Fruit fly (Drosophila melanogaster) S2 (cell line): ENCODE measurements around the gene UBL3.

ENCODE experiments used
- CG8478 ChIP-seq: fragments of >200 bp; optimal IDR thresholded peaks from 2 replicates; lab custom pipeline; 2018
- CTCF ChIP-seq, 2 experiments: fragments of >200 bp; optimal IDR thresholded peaks; 2 replicates each; lab custom pipeline; 2018

Gene UBL3

DNA sequence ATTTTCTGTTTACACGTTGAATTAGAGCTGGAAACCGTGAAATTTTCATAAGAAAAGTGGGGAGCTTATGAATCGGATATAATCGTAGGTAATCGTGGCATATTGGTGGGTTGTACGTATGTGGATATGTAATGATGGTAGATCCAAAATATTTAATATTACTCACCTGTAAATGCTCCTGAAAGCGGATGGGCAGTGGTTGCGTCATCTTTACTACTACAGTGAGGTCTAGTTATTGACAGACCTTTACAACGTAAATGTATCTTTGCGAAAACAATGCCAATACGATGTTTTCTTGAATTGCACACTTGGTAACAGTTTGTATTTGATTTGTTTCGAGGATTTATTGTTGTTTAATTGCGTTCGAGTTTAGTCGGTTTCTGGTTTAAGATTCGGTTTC, 19.0 kb downstream of the UBL3 start:
- TF ChIP-seq CG8478 (lab: Kevin White, UChicago) (no peak), CTCF (optimal IDR thresholded peaks at IDR 0.05; lab: Kevin White, UChicago) (no peak)

DNA sequence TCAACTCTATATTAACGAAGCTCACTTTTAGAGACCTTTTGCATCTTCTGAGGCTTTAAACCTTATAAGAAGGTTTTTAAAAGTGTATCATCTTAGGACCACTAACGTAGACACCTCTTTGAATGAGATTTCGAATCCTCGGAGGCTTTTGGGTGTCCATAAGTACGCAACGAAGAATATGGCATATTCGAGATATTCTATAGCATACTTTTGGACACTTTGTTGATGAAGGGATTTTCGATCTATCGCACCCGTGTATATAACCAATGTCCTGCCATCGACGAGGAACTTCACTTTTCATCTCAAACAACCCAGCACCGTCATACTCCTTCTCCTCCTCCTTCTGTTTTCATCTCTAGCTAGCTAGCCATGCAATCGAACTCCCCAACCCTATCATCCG, 30.6 kb downstream of the UBL3 start:
- no peak for TF ChIP-seq CG8478 (lab: Kevin White, UChicago)
- TF ChIP-seq CTCF (optimal IDR thresholded peaks at IDR 0.05; lab: Kevin White, UChicago): no peak

DNA sequence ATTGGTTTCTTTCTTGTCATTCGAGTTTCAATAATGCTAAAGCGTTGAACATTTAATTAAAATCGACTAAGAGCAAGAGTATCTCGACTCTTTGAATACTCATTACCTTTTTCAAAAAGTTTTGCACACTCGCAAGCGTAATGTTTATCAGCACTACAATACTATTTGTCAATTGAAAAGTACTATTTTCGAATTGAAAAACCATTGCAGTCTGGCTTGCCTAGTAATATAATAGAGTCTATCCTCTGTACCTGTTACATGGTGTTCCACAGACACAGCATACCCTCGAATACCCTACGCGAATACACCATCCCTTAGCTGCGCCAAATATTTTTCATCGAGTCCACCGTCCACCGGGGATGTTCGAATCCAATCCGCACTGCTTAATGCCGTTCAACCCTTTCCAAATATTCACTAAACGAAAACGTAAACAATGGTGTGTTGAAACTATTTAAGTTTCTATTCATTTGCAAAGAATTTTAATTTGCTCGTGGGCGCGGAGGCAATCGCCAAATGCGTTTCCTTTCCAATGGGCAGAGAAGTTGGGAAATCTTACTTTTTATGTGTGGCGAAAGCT, 34.3 kb downstream of the UBL3 start:
- TF ChIP-seq CTCF (optimal IDR thresholded peaks at IDR 0.05; lab: Kevin White, UChicago) (no peak), CG8478 (lab: Kevin White, UChicago) (no peak)

DNA sequence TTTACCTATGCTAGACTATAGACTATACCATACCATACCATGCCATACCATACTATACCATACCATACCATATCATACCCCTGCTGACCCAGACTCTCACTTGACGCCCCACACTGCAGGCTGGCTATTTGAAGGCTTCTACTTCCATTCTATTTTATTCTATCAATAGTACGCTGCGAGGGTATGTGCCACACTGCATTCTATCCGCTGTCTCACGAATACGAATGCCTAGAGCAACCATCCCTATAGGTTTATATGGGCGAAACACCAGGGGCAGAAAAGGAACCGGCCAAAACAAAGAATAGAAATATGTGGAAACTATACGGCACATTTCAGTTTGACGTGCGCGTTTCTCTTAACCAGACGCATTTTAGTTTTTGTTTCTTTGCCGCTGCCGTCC, 35.2 kb downstream of the UBL3 start:
- TF ChIP-seq CTCF (optimal IDR thresholded peaks at IDR 0.05; lab: Kevin White, UChicago): no peak
- no peak for TF ChIP-seq CG8478 (lab: Kevin White, UChicago)

DNA sequence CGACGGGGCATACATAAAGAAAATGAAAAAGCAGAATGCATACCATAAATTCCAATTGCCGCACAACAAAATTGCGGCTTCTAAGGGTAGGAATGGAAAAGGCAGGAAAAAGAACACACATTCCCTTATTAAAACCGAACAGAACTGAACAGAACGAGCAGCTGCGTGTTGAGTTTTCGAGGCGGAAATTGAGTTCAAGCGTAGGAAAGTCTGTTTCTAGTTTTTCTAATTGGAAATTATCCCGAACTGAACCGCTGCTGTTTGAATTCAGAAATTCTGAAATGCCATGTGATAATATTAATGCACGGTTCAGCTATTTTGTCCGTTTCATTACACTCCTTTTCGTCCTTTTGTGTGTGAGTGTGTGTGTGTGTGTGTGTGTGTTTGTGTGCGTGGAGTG, 36.1 kb downstream of the UBL3 start:
- no peak for TF ChIP-seq CTCF (optimal IDR thresholded peaks at IDR 0.05; lab: Kevin White, UChicago)
- no peak for TF ChIP-seq CG8478 (lab: Kevin White, UChicago)

DNA sequence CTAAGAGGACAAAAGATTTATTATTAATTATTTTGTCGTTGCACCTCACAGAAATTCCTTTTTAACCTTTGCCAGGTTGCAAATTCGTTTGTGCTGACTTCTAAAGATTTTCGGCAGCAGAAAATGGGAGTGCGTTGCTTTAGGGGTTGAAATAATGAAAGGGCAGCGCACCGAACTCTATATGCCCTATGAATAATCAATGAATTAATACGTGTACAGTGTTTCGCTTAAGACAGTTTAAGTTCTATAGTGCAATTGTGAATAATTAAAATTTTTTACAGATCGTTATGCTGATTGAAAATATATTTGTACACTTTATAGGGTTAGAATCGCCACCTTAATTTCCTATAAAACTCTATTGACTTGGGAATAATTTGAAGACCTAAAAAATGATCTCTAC, 36.8 kb downstream of the UBL3 start:
- TF ChIP-seq CG8478 (lab: Kevin White, UChicago): no peak
- TF ChIP-seq CTCF (optimal IDR thresholded peaks at IDR 0.05; lab: Kevin White, UChicago): no peak

DNA sequence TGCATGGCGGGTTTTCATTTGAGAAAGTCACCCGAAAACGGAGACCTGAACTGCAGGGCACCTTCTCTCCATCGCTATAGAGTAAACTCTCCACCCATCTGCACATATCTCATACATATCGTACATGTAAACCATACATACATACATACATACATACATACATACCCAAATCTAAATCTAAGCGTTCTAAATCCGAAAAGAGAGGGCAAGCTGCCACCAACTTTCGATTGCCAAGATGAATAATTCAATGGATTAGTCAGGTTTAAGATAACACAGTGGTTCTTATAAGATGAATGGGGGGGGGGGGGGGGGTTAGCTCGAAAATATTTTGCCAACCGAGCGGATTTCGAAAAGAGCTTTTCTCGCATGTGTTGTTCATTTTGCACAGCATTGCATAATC, 38.5 kb downstream of the UBL3 start:
- no peak for TF ChIP-seq CG8478 (lab: Kevin White, UChicago)
- no peak for TF ChIP-seq CTCF (optimal IDR thresholded peaks at IDR 0.05; lab: Kevin White, UChicago)

DNA sequence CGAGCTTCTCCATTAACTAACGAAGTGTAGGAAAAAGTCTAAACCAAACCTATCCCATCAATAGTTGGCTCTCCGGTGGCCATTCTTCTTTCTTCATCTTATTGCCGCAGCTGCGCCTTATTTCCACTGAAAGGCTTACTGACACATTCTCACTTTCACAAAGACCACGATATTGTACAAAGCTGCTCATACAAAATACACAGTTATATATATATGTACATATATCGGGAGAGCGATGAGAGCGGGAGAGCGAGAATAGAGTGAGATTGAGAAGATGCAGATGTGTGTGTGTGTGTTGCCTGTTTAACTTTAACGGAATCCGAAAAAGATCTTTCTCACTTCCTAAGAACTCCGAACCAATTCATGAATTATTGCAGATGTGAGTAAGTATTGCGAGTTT, 39.8 kb downstream of the UBL3 start:
- TF ChIP-seq CG8478 (lab: Kevin White, UChicago) (no peak), CTCF (optimal IDR thresholded peaks at IDR 0.05; lab: Kevin White, UChicago) (no peak)

DNA sequence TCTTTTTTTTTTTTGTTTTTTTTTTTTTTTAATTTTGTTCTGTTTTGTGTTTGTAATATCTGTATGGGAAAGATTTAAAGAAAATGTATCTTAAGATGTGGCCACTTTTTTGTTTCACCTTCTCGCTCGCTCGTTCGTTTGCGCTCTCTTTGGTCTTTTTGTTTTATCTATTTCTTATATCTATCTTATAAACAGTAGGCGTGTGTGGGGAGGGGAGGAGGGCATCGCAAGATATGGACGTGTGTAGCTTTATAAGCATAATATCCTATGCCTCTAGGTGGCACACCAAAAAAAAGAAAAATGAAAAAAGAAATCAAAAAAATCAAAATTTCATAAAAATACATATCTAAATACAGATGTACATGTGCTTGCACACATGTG, 40.4 kb downstream of the UBL3 start:
- TF ChIP-seq CG8478 (lab: Kevin White, UChicago): no peak
- no peak for TF ChIP-seq CTCF (optimal IDR thresholded peaks at IDR 0.05; lab: Kevin White, UChicago)

DNA sequence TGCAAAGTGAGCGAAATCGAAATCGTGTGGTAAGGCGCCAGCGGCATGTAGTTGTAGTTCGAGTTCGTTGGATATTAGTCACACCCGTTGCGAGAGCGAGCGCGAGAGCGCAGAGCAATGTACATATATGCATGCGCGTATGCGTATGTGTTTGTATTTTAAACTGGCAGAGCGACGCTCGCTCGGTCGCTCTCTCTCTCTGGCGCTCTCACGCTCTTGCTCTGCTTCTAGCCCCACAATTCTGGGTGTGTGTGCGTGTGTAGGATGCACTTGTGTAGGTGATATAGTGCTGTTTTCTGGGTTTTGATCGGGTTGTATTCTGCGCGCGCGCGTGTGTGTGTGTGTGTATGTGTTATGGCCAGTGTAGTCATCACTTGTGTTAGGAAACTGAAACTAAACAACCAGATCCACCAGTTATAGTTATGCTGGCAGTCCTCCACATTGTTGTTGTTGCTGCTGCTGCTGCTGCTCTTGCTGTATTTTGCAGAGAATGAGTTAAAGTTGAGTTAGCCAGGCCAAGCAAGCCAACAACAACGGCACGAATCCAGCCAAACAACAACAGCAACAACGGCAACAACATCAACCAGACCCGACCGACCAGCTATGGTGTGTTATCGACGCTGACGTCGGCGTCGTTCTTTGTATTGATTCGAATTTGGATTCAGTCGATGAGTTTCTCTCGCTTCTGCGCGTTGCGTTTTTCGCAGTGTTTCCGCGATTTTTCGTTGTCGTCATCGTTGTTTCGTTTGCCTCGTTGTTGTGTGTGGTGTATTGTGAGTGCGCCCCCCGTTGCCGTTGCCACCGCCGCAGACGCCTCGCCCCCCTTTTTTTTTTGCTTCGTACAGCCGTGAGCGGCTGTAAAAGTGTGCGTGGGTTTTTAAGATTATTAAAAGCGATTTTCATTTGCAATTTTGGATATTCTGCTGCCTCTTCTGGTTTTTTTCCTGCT, 41.0 kb downstream of the UBL3 start:
- TF ChIP-seq CTCF (optimal IDR thresholded peaks at IDR 0.05; lab: Kevin White, UChicago) (no peak), CG8478 (lab: Kevin White, UChicago) (no peak)

DNA sequence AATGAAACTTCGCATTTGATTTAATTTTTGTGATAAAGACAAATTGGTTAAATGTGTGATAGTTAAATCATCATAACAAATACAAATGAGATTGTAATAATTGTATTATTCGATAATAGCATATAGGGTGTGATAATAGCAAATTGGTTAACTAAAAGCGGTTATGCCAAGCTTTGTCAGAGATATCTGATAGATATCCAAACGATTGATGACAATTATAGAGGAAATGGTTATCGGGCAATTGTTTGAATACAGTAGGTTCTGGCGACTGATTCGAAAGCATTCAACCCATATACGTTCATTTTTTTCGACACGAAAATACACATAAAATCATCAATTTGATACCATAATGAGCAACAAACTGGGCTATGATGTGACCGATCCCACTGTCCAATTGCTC, 43.7 kb downstream of the UBL3 start, which contains the start of gene CG8509:
CG8509 (plus strand) TSS at position 301 of the 400 bp plus-strand sequence.
- TF ChIP-seq CTCF (optimal IDR thresholded peaks at IDR 0.05; lab: Kevin White, UChicago): no peak
- no peak for TF ChIP-seq CG8478 (lab: Kevin White, UChicago)

DNA sequence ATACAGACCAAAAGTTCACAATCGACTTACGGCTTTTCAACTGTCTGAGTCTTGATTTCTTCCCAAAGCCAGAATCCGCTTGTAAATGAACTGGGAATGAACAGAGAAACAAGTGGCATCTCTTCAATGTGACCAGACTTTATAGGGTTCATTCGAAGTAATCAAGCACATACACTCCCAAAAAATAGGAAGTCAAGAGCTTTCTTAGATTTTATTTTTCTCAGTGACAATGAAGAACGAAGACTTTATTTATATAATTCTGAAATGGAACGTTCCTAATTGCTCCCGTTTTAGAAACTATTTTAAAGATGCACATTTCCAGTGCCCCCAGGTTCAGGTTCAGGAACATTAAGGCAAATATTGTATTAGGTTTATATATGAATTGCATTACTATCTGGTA, 45.1 kb downstream of the UBL3 start:
- TF ChIP-seq CG8478 (lab: Kevin White, UChicago): no peak
- TF ChIP-seq CTCF (optimal IDR thresholded peaks at IDR 0.05; lab: Kevin White, UChicago): no peak

DNA sequence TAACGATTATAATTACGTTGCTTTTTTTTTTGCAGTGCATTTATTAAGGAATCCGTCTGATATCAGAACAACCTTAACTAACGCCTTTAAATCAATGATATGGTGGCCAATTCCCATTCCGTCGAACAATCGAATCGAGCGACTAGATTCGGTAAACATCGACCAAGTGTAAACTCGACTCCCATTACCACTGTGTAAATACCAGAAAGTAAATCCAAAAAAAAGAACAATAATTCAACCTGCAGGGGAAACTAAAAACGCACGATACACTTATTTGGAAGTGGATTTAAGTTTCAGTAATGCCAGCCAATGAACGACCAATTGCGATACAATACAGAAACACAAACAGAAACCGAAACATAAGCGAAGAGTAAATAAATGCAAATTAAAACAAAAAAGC, 47.5 kb downstream of the UBL3 start:
- TF ChIP-seq CG8478 (lab: Kevin White, UChicago) (no peak), CTCF (optimal IDR thresholded peaks at IDR 0.05; lab: Kevin White, UChicago) (no peak)

DNA sequence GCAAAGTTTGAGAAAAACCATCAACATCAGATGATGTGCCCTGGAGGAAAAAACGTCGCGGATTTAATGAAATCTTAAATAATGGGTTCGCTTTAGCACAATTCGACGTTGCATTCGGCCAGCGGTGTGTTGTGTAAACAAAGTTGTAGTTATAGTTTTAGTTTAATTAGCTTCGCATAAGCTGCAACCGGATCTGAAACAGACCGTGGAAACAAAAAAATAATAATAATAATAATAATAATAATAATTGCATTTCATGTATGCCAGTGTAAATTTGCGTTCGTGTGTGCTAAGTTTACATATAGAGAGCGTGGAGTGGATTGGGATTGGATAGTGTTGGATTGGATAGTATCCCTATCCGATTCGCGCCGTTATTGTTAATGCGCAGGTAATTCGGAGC, 48.2 kb downstream of the UBL3 start:
- no peak for TF ChIP-seq CTCF (optimal IDR thresholded peaks at IDR 0.05; lab: Kevin White, UChicago)
- TF ChIP-seq CG8478 (lab: Kevin White, UChicago): no peak

DNA sequence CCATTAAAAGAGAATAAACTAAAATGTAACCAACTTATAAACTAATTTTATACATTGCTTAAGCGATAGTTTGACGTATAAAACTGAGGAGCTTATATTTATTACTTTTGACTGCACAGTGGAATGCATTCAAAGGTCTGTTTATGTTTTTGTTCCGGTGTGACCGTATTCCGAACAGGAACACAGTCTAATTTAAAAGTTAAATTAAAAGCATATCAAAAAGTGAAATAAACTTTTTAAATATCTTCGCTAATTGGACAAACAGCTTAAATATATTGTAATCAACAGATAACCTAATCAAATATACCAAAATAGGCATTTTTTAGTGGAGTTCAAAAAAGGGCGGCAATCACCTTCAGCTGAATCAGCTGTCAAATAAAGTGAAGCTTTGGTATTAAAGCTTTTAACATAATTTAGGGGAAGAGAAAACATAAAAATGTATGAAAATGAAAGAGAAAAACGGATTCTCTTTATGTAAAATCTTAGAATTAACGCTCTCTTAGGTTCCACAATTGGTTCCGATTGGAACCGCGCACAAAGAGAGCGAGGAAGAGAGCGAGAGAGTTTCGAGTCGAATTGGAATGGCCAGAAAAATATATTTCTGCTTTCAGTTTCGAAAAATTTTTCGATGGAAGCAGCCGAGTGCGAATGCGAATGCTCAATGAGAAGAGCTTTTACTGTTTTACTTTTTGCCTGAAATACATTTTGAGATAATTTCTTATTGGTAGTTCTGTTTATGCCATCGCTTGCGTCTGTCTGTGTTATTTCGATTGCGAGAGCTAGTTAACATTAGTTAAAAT, 49.0 kb downstream of the UBL3 start, which contains the start of the genes PGRP-LE and sd:
PGRP-LE (minus strand) TSS at position 117 of the 800 bp plus-strand sequence.
sd (plus strand) TSS at position 607 of the 800 bp plus-strand sequence.
- TF ChIP-seq CG8478 (lab: Kevin White, UChicago) (no peak), CTCF (optimal IDR thresholded peaks at IDR 0.05; lab: Kevin White, UChicago) (no peak)
